Worm (Caenorhabditis elegans): ENCODE measurements around the gene ets-10.

DNA sequence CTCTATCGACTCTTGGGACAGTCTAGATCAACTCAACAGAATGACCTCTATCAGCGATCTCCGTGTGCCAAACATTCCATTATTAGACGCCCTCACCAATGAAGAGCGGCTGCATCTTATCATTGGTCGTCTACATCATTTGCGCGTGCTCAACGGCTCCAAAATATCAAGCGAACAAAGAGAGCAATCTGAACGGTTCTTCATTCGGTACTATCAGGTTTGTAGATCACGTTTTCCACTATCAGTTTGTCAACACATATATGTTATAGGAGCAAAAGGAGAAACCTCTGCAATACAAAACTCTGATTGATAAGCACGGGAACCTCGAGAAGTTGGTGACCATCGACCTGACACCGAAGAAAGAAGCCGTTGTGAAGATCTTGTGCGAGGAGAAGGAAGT, 15.6 kb upstream of the ets-10 start:
- no peak for TF ChIP-seq ceh-36 (tag; optimal IDR thresholded peaks at IDR 0.05)
- TF ChIP-seq ama-1 (optimal IDR thresholded peaks at IDR 0.05): no peak
- TF ChIP-seq pes-1 (GFP tag; IDR thresholded peaks at IDR 0.05): no peak
- TF ChIP-seq sea-1 (GFP tag; conservative IDR thresholded peaks at IDR 0.05): no peak
- TF ChIP-seq ceh-13 (GFP tag; optimal IDR thresholded peaks at IDR 0.05): no peak
- TF ChIP-seq scrt-1 (GFP tag; IDR thresholded peaks at IDR 0.05): no peak
- no peak for TF ChIP-seq tbx-11 (GFP tag; IDR thresholded peaks at IDR 0.05)
- no peak for TF ChIP-seq tra-4 (tag; optimal IDR thresholded peaks at IDR 0.05)
- no peak for TF ChIP-seq hmg-4 (GFP tag; optimal IDR thresholded peaks at IDR 0.05)
- no peak for TF ChIP-seq flt-1 (GFP tag; IDR thresholded peaks at IDR 0.05)

Data from whole organism, early embryonic.